Worm (Caenorhabditis elegans) whole organism, L2 larva: ENCODE measurements around the gene memb-1.
"Not testable (repeated sequence)": the region's sequence is repeated elsewhere in the genome, so short reads cannot be mapped to it uniquely, and the experiment has no call there.

ENCODE experiments used
- F13H6.1 ChIP-seq: sonication (generic microtip); optimal IDR thresholded peaks from 2 replicates; lab custom pipeline; 2016; ENCODE audit warnings: missing genetic modification characterization, missing compliant biosample characterization
- Y55F3AM.14 ChIP-seq: fragments of 200-800 bp; sonication (Bioruptor generic); optimal IDR thresholded peaks from 2 replicates; lab custom pipeline; 2018; ENCODE audit warnings: mild to moderate bottlenecking, missing genetic modification characterization, missing compliant biosample characterization
- ZK546.5 ChIP-seq: sonication (generic microtip); optimal IDR thresholded peaks from 2 replicates; lab custom pipeline; 2017; ENCODE audit warnings: missing biosample characterization, missing genetic modification characterization
- alr-1 ChIP-seq: fragments of 150-350 bp; optimal IDR thresholded peaks from 2 replicates; lab custom pipeline; 2014; ENCODE audit warnings: missing biosample characterization, missing genetic modification characterization
- ama-1 ChIP-seq: fragments of 150-350 bp; optimal IDR thresholded peaks from 2 replicates; lab custom pipeline; 2018; ENCODE audit warnings: inconsistent platforms
- blmp-1 ChIP-seq: sonication (generic microtip); optimal IDR thresholded peaks from 2 replicates; lab custom pipeline; 2017; ENCODE audit warnings: missing genetic modification characterization, mild to moderate bottlenecking, missing compliant biosample characterization, antibody characterized with exemption, moderate library complexity; ENCODE audit not compliant: insufficient read depth
- ceh-16 ChIP-seq: fragments of 150-350 bp; optimal IDR thresholded peaks from 2 replicates; lab custom pipeline; 2014; ENCODE audit warnings: missing biosample characterization, missing genetic modification characterization
- dmd-4 ChIP-seq: sonication (generic microtip); optimal IDR thresholded peaks from 2 replicates; lab custom pipeline; 2017; ENCODE audit warnings: missing biosample characterization, missing genetic modification characterization
- egl-27 ChIP-seq: sonication (generic microtip); optimal IDR thresholded peaks from 3 replicates; lab custom pipeline; 2017; ENCODE audit warnings: missing biosample characterization, missing genetic modification reagents, missing genetic modification characterization
- elt-1 ChIP-seq: fragments of 150-350 bp; optimal IDR thresholded peaks from 2 replicates; lab custom pipeline; 2014; ENCODE audit warnings: missing biosample characterization, missing genetic modification characterization
- elt-3 ChIP-seq: sonication (generic microtip); optimal IDR thresholded peaks from 2 replicates; lab custom pipeline; 2017; ENCODE audit warnings: missing biosample characterization, missing genetic modification characterization
- fos-1 ChIP-seq: fragments of 150-350 bp; optimal IDR thresholded peaks from 2 replicates; lab custom pipeline; 2014; ENCODE audit warnings: missing biosample characterization, missing genetic modification characterization
- gmeb-1 ChIP-seq: fragments of 150-350 bp; optimal IDR thresholded peaks from 2 replicates; lab custom pipeline; 2014; ENCODE audit warnings: missing biosample characterization, missing genetic modification characterization
- lin-13 ChIP-seq: fragments of 150-350 bp; optimal IDR thresholded peaks from 2 replicates; lab custom pipeline; 2014; ENCODE audit warnings: missing biosample characterization, missing genetic modification reagents, missing genetic modification characterization
- lsy-2 ChIP-seq, 2 experiments: fragments of 150-350 bp in 1 of 2; sonication (generic microtip) in 1 of 2; optimal IDR thresholded peaks; 2 replicates each; lab custom pipeline; 2014 to 2017; ENCODE audit warnings: missing biosample characterization in 2 of 2, missing genetic modification characterization in 2 of 2
- mbf-1 ChIP-seq: sonication (generic microtip); optimal IDR thresholded peaks from 2 replicates; lab custom pipeline; 2017; ENCODE audit warnings: missing biosample characterization, missing genetic modification characterization
- mdl-1 ChIP-seq, 2 experiments: fragments of 150-350 bp in 1 of 2; sonication (generic microtip) in 1 of 2; optimal IDR thresholded peaks; 2 replicates each; lab custom pipeline; 2017; ENCODE audit warnings: missing biosample characterization in 2 of 2, missing genetic modification characterization in 2 of 2
- nhr-10 ChIP-seq: sonication (generic microtip); optimal IDR thresholded peaks from 2 replicates; lab custom pipeline; 2017; ENCODE audit warnings: missing biosample characterization, missing genetic modification characterization
- nhr-12 ChIP-seq: fragments of 150-350 bp; optimal IDR thresholded peaks from 2 replicates; lab custom pipeline; 2014; ENCODE audit warnings: missing biosample characterization, missing genetic modification characterization
- nhr-21 ChIP-seq: fragments of 150-350 bp; optimal IDR thresholded peaks from 2 replicates; lab custom pipeline; 2014; ENCODE audit warnings: missing biosample characterization, missing genetic modification characterization
- nhr-237 ChIP-seq: fragments of 150-350 bp; optimal IDR thresholded peaks from 2 replicates; lab custom pipeline; 2014; ENCODE audit warnings: missing biosample characterization, missing genetic modification characterization
- nhr-6 ChIP-seq: fragments of 150-350 bp; optimal IDR thresholded peaks from 2 replicates; lab custom pipeline; 2014; ENCODE audit warnings: missing biosample characterization, missing genetic modification characterization
- nhr-77 ChIP-seq: fragments of 150-350 bp; optimal IDR thresholded peaks from 2 replicates; lab custom pipeline; 2014; ENCODE audit warnings: missing biosample characterization, missing genetic modification characterization
- sma-3 ChIP-seq: sonication (generic microtip); optimal IDR thresholded peaks from 2 replicates; lab custom pipeline; 2016; ENCODE audit warnings: missing genetic modification reagents, missing genetic modification characterization, missing compliant biosample characterization
- sma-9 ChIP-seq, 2 experiments: fragments of 150-350 bp in 1 of 2; sonication (generic microtip) in 1 of 2; optimal IDR thresholded peaks; 2 replicates each; lab custom pipeline; 2014 to 2016; ENCODE audit warnings: missing genetic modification characterization in 2 of 2, mild to moderate bottlenecking in 1 of 2, missing biosample characterization in 1 of 2, missing compliant biosample characterization in 1 of 2, missing genetic modification reagents in 1 of 2, moderate library complexity in 1 of 2
- snpc-4 ChIP-seq: fragments of 150-350 bp; optimal IDR thresholded peaks from 2 replicates; lab custom pipeline; 2014; ENCODE audit warnings: missing biosample characterization, missing genetic modification characterization
- unc-39 ChIP-seq: fragments of 150-350 bp; optimal IDR thresholded peaks from 2 replicates; lab custom pipeline; 2014; ENCODE audit warnings: missing biosample characterization, missing genetic modification characterization
- unc-62 ChIP-seq: fragments of 150-350 bp; optimal IDR thresholded peaks from 2 replicates; lab custom pipeline; 2014; ENCODE audit warnings: missing biosample characterization, missing genetic modification reagents, missing genetic modification characterization
- ztf-4 ChIP-seq: fragments of 150-350 bp; optimal IDR thresholded peaks from 2 replicates; lab custom pipeline; 2014; ENCODE audit warnings: missing biosample characterization, missing genetic modification characterization

Gene memb-1

DNA sequence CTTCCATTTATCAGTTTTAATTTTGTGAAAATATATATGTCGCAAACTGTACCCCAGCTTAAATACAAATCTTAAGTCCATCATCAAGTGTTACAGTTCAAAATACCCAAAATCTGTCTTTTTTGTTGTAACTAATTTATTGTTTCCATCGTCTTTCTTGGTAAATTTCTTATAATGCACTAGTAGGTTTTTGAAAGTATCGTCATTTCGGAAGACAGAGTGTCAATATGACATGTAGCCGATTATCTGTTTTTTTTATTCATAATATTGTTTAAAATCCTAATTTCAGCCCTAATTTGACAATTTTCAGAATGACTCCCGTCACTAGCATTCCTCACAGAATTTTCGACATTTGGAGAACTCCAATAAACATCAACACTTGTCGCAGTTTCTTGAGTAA lies 21.7 kb upstream of the memb-1 start, which contains the start of gene ZK899.6:
Gene ZK899.6, plus strand, starts transcription at position 301 of the 400 bp plus-strand sequence.
- not testable (repeated sequence) for TF ChIP-seq gmeb-1, snpc-4, nhr-21 (tag; lab: Kevin White, UChicago)

DNA sequence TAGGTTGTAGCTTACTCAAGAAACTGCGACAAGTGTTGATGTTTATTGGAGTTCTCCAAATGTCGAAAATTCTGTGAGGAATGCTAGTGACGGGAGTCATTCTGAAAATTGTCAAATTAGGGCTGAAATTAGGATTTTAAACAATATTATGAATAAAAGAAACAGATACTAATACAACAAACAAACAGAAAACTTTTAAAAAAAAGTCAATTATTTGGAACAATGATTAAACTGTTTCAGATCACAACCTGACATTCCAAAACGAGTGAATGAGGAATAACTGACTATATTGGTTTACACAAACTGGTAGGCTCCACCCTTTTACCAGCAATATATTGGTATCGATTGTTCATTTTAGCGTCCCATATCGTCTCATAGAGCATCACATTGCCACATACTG lies 19.5 kb upstream of the memb-1 start, which contains the start of gene ZK899.5:
Gene ZK899.5, minus strand, starts transcription at position 101 of the 400 bp plus-strand sequence.
- TF ChIP-seq egl-27; blmp-1; mbf-1 (tag; lab: Kevin White, UChicago): not testable (repeated sequence)

DNA sequence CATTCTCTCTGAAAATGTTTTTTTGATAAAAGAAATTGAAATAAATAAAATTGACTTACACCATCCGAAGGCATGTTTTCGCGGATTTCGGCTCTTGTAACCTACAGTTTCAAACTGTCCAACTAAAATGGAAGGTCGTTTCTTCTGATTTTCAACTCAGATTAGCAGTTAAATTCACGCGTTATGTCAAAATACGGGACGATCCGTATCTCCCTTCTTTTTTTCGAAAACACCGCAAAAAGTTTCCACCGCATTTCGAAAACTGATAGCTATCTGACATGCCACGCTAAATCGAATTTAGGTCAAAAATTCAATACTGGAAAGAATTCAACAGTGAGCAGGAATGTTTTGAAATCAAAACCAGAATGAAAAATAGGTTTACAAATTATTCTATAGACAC lies 16.8 kb upstream of the memb-1 start, which contains the start of gene tba-8:
Gene tba-8, minus strand, starts transcription at position 207 of the 400 bp plus-strand sequence.
- no peak for TF ChIP-seq gmeb-1 (tag; lab: Kevin White, UChicago)
- TF ChIP-seq blmp-1 = no peak
- TF ChIP-seq ztf-4 (tag; lab: Kevin White, UChicago) = no peak
- no peak for TF ChIP-seq mdl-1 (tag; optimal IDR thresholded peaks at IDR 0.05; lab: Kevin White, UChicago)
- TF ChIP-seq dmd-4 = no peak
- TF ChIP-seq unc-39 = no peak
- TF ChIP-seq ceh-16 (tag; lab: Kevin White, UChicago) = no peak

DNA sequence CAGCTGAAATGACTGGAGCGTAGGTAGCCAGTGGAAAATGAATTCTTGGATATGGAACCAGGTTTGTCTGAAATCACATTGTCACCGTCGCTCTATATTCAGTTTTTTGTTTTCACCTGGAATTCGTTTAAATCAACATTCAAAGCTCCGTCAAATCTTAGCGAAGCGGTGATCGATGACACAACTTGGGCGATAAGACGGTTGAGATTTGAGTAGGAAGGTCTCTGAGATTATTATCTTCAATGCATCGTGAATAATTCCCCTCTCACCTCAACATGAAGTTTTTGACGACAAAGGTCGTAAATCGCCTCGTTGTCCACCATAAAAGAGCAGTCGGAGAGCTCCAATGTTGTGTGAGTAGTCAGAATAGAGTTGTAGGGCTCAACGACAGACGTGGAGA lies 15.2 kb upstream of the memb-1 start:
- TF ChIP-seq nhr-77 (tag; lab: Kevin White, UChicago) (no peak), ceh-16 (tag; lab: Kevin White, UChicago) (peak; percentile 72), elt-1 (tag; lab: Kevin White, UChicago) (peak; percentile 34), sma-3 (no peak), nhr-6 (no peak), alr-1 (tag; lab: Kevin White, UChicago) (no peak), Y55F3AM.14 (GFP tag; lab: Kevin White, UChicago) (no peak), lin-13 (GFP tag; lab: Kevin White, UChicago) (no peak), mdl-1 (tag; optimal IDR thresholded peaks at IDR 0.05; lab: Kevin White, UChicago) (no peak), nhr-12 (tag; lab: Kevin White, UChicago) (no peak), mbf-1 (tag; lab: Kevin White, UChicago) (no peak), nhr-10 (tag; lab: Kevin White, UChicago) (no peak), ZK546.5 (no peak), fos-1 (tag; lab: Kevin White, UChicago) (no peak)

DNA sequence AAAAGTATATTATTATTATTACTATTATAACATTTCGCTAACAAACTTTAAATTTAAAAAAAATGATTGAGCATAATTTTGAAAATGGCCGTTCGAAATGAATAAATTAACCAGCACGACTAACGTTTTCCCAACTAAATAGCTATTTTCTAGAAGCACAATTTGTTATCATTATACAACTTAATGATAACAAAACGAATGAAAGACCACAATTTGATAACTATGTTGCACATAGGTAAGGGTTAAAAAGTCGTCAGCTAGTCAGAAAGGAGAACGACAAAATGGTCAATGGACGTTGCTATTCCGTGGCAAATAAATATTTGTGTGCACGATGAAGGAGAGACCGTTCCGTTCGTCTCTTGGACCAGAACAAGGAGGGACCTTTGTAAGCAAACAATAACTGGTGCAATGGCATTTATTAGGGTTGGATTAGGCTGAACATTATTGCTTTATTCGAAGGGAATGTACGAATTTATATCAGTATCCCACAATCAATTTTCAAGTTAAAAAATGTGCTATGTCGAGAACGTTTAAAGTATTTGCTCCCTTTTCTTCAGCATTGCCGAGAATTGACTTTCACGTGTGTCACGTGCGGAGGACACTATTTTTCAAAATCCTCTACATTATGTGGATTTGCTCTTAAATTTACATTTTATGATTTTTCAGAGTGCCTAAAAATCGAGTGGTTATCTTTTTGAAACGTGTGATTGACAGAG lies 11.3 kb upstream of the memb-1 start, which contains the start of gene ZK899.3:
Gene ZK899.3, plus strand, starts transcription at position 666 of the 716 bp plus-strand sequence.
- TF ChIP-seq fos-1 (tag; lab: Kevin White, UChicago) (peak; percentile 57), elt-3 (tag; lab: Kevin White, UChicago) (no peak)

DNA sequence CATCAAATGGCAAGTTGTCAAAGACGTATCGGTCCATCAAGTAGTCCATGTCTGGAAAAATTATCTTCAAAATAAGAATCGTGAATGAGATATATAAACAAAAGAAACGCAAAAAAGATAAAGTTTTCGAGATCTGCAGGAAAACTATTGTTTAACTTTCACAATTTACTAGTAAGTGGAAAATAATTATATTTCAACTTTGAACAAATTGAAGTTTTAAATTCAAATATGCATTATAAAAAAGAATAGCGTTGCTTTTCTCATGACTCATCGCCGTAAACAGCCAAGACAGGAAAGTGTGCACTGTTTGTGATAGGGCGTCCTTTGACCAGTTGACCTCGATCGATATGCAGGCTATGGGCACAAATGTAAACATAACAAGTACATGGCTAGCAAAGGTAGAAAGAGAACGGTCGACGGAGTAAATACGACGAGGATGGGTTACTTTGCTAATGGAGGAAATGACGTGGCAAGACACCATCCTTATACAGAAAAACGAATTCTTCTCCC lies 10.6 kb upstream of the memb-1 start, which contains the start of gene ZK899.2:
Gene ZK899.2, minus strand, starts transcription at position 51 of the 510 bp plus-strand sequence.
- TF ChIP-seq nhr-237 (no peak), unc-62 (GFP tag; lab: Kevin White, UChicago) (no peak), fos-1 (tag; lab: Kevin White, UChicago) (no peak), F13H6.1 (no peak), Y55F3AM.14 (GFP tag; lab: Kevin White, UChicago) (no peak), lsy-2 (tag; optimal IDR thresholded peaks at IDR 0.05; lab: Kevin White, UChicago) (no peak), ama-1 (no peak), sma-9 (GFP tag; optimal IDR thresholded peaks at IDR 0.05; lab: Kevin White, UChicago) (no peak), sma-9 (tag; optimal IDR thresholded peaks at IDR 0.05; lab: Kevin White, UChicago) (no peak)
